Worm (Caenorhabditis elegans): ENCODE results near the gene B0280.17.

The B0280.17 gene

ce11 chrIII:7136015-7136414 is at the start of gene B0280.17:
Gene B0280.17 (minus strand): TSS chrIII:7136115.
- no peak for TF ChIP-seq unc-62 (GFP tag; optimal IDR thresholded peaks at IDR 0.05)

ce11 chrIII:7185473-7185872 is 49.6 kb upstream of the B0280.17 start, which contains the start of gene F37C12.14:
Gene F37C12.14 (minus strand): TSS chrIII:7185573.
- no peak for TF ChIP-seq unc-62 (GFP tag; optimal IDR thresholded peaks at IDR 0.05)

- no peak for TF ChIP-seq unc-62 (GFP tag; optimal IDR thresholded peaks at IDR 0.05)
Observed at ce11 chrIII:7184022-7184421, 48.1 kb upstream of the B0280.17 start, which contains the start of gene yju-2. Gene yju-2 (plus strand): TSS chrIII:7184336.

- TF ChIP-seq unc-62 (GFP tag; optimal IDR thresholded peaks at IDR 0.05): no peak
Observed at ce11 chrIII:7181822-7182221, 45.9 kb upstream of the B0280.17 start, which contains the start of gene epg-4. Gene epg-4 (plus strand): TSS chrIII:7182167.

ce11 chrIII:7180613-7181012 is 44.7 kb upstream of the B0280.17 start, which contains the start of gene ndab-2:
Gene ndab-2 (plus strand): TSS chrIII:7180752.
- no peak for TF ChIP-seq unc-62 (GFP tag; optimal IDR thresholded peaks at IDR 0.05)

ce11 chrIII:7179538-7180301 is 43.8 kb upstream of the B0280.17 start, which contains the start of the genes rps-14 and rpl-36:
Gene rps-14 (minus strand): TSS chrIII:7179588.
Gene rpl-36 (plus strand): TSS chrIII:7180251.
- TF ChIP-seq unc-62 (GFP tag; optimal IDR thresholded peaks at IDR 0.05): no peak

ce11 chrIII:7178497-7178896 is 42.6 kb upstream of the B0280.17 start:
- no peak for TF ChIP-seq unc-62 (GFP tag; optimal IDR thresholded peaks at IDR 0.05)

- TF ChIP-seq unc-62 (GFP tag; optimal IDR thresholded peaks at IDR 0.05): no peak
Observed at ce11 chrIII:7170090-7170489, 34.2 kb upstream of the B0280.17 start.

- TF ChIP-seq unc-62 (GFP tag; optimal IDR thresholded peaks at IDR 0.05): no peak
Observed at ce11 chrIII:7167568-7167937, 31.6 kb upstream of the B0280.17 start, which contains the start of gene acs-4. Gene acs-4 (plus strand): TSS chrIII:7167838.

ce11 chrIII:7166664-7167567 is 31.0 kb upstream of the B0280.17 start:
- no peak for TF ChIP-seq unc-62 (GFP tag; optimal IDR thresholded peaks at IDR 0.05)

- TF ChIP-seq unc-62 (GFP tag; optimal IDR thresholded peaks at IDR 0.05): no peak
Observed at ce11 chrIII:7165816-7166229, 29.9 kb upstream of the B0280.17 start.

ce11 chrIII:7165276-7165675 is 29.4 kb upstream of the B0280.17 start:
- no peak for TF ChIP-seq unc-62 (GFP tag; optimal IDR thresholded peaks at IDR 0.05)

ce11 chrIII:7162065-7162762 is 26.3 kb upstream of the B0280.17 start, which contains the start of the genes syf-2 and K04G7.1:
Gene syf-2 (minus strand): TSS chrIII:7162115.
Gene K04G7.1 (plus strand): TSS chrIII:7162712.
- no peak for TF ChIP-seq unc-62 (GFP tag; optimal IDR thresholded peaks at IDR 0.05)

ce11 chrIII:7161055-7161454 is 25.1 kb upstream of the B0280.17 start, which contains the start of gene rnp-7:
Gene rnp-7 (minus strand): TSS chrIII:7161155.
- TF ChIP-seq unc-62 (GFP tag; optimal IDR thresholded peaks at IDR 0.05): no peak

- no peak for TF ChIP-seq unc-62 (GFP tag; optimal IDR thresholded peaks at IDR 0.05)
Observed at ce11 chrIII:7159246-7159645, 23.3 kb upstream of the B0280.17 start.

Data from whole organism, dauer.